Fruit fly (Drosophila melanogaster): Measurements from ENCODE around the gene CG5273.

Gene CG5273

DNA sequence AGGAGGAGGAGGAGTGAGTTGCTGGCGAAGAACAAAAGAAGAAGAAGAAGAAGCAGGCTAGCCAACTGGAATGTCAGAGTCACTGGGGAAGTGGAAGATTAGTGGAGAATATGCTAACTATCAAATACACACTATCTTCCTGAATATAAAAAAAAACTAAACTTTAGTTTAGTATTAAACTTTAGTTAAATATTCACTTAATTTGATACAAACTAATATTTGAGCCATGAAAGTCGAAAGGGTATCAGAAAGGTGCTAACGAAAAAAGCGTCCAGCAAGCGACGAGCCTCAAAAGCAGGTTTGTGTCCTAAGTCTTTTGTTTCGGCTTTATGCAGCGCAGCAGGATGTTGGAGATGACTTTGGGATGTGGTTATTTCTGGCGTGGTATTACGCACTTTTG lies 15.8 kb downstream of the CG5273 start (continued):
- TF ChIP-seq Hr39 (GFP tag; optimal IDR thresholded peaks at IDR 0.05) (peak; percentile 62), achi (GFP tag; optimal IDR thresholded peaks at IDR 0.05) (peak; percentile 72), CG10631 (GFP tag; optimal IDR thresholded peaks at IDR 0.05) (peak; percentile 81), esn (GFP tag; optimal IDR thresholded peaks at IDR 0.05) (peak; percentile 84), Blimp-1 (GFP tag; optimal IDR thresholded peaks at IDR 0.05) (peak; percentile 50), Lpt (GFP tag; optimal IDR thresholded peaks at IDR 0.05) (peak; percentile 57), Eip75B (GFP tag; optimal IDR thresholded peaks at IDR 0.05) (peak; percentile 81), CG9139 (GFP tag; optimal IDR thresholded peaks at IDR 0.05) (peak; percentile 65), ss (GFP tag; optimal IDR thresholded peaks at IDR 0.05) (peak; percentile 76 to 77), CG11294 (GFP tag; IDR thresholded peaks at IDR 0.05) (peak; percentile 30; the same call in 1 of the 2 replicates), Ets21C (GFP tag; optimal IDR thresholded peaks at IDR 0.05) (peak; percentile 44), salr (GFP tag; optimal IDR thresholded peaks at IDR 0.05) (peak; percentile 40 to 45), CG3032 (tag; optimal IDR thresholded peaks at IDR 0.05) (peak; percentile 76), lz (GFP tag; optimal IDR thresholded peaks at IDR 0.05) (peak; percentile 79), CG1621 (tag; optimal IDR thresholded peaks at IDR 0.05) (peak; percentile 57), CG6163 (GFP tag; IDR thresholded peaks at IDR 0.05) (peak; percentile 82)

DNA sequence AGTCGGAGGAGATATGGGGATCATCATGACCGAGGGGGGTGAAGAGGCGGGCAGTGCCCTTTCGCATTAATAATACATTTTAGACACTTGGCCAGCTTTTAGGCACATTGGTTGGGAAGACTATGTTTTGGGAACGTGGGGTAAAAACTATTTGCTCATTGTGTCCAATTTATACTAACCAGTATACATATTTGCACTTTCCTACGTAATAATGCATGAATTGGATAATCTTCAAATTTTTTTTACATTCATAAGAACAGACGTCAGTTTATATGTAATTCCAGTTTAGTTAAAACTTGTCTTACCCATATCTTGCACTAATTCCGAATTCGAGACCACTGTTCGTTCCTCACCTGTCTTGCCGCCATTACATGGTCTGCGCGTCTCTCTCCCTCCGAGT lies 19.9 kb downstream of the CG5273 start:
- TF ChIP-seq CG8119 (GFP tag; IDR thresholded peaks at IDR 0.05) (peak; percentile 72), Smox (GFP tag; optimal IDR thresholded peaks at IDR 0.05) (peak; percentile 71), CG15336 (GFP tag; IDR thresholded peaks at IDR 0.05) (peak; percentile 47; the same call in 1 of the 2 replicates), fd59A (GFP tag; optimal IDR thresholded peaks at IDR 0.05) (peak; percentile 45), Ets96B (tag; optimal IDR thresholded peaks at IDR 0.05) (peak; percentile 51), OdsH (GFP tag; optimal IDR thresholded peaks at IDR 0.05) (peak; percentile 56), esn (GFP tag; optimal IDR thresholded peaks at IDR 0.05) (peak; percentile 65), Gug (GFP tag; IDR thresholded peaks at IDR 0.05) (no peak), Blimp-1 (GFP tag; optimal IDR thresholded peaks at IDR 0.05) (no peak), CG11902 (GFP tag; optimal IDR thresholded peaks at IDR 0.05) (peak; percentile 2), CG6854 (GFP tag; optimal IDR thresholded peaks at IDR 0.05) (peak; percentile 3), CG7368 (GFP tag; optimal IDR thresholded peaks at IDR 0.05) (peak; percentile 58), CG6808 (GFP tag; optimal IDR thresholded peaks at IDR 0.05) (peak; percentile 60), Eip75B (GFP tag; optimal IDR thresholded peaks at IDR 0.05) (peak; percentile 42), dac (GFP tag; optimal IDR thresholded peaks at IDR 0.05) (peak; percentile 12), Met (GFP tag; optimal IDR thresholded peaks at IDR 0.05) (peak; percentile 68), spab (GFP tag; optimal IDR thresholded peaks at IDR 0.05) (peak; percentile 38), CG11294 (GFP tag; IDR thresholded peaks at IDR 0.05) (no peak), Hr39 (GFP tag; optimal IDR thresholded peaks at IDR 0.05) (peak; percentile 57), CG3032 (tag; optimal IDR thresholded peaks at IDR 0.05) (peak; percentile 45), Eip78C (GFP tag) (peak; percentile 83), CG9139 (GFP tag; optimal IDR thresholded peaks at IDR 0.05) (no peak), CG6792 (GFP tag; optimal IDR thresholded peaks at IDR 0.05) (peak; percentile 65), ss (GFP tag; optimal IDR thresholded peaks at IDR 0.05) (peak; percentile 63 to 69), dsx (GFP tag; optimal IDR thresholded peaks at IDR 0.05; ENCODE audit: poor library complexity, severe bottlenecking) (peak; percentile 47), CG34406 (GFP tag; optimal IDR thresholded peaks at IDR 0.05) (peak; percentile 55), Lpt (GFP tag; optimal IDR thresholded peaks at IDR 0.05) (peak; percentile 60), net (GFP tag; optimal IDR thresholded peaks at IDR 0.05) (peak; percentile 51), lz (GFP tag; optimal IDR thresholded peaks at IDR 0.05) (peak; percentile 60), CG6163 (GFP tag; IDR thresholded peaks at IDR 0.05) (no peak), CG10631 (GFP tag; optimal IDR thresholded peaks at IDR 0.05) (peak; percentile 60), CG8632 (GFP tag; optimal IDR thresholded peaks at IDR 0.05) (peak; percentile 48), CG11762 (GFP tag; optimal IDR thresholded peaks at IDR 0.05; ENCODE audit: insufficient read depth) (peak; percentile 36), fd85E (GFP tag; optimal IDR thresholded peaks at IDR 0.05) (no peak), Ets21C (GFP tag; optimal IDR thresholded peaks at IDR 0.05) (peak; percentile 43), pdm3 (GFP tag; optimal IDR thresholded peaks at IDR 0.05) (peak; percentile 61), CG4318 (GFP tag; optimal IDR thresholded peaks at IDR 0.05) (peak; percentile 36), CG3919 (GFP tag; optimal IDR thresholded peaks at IDR 0.05) (peak; percentile 54), Sox102F (GFP tag; optimal IDR thresholded peaks at IDR 0.05) (peak; percentile 64), vri (GFP tag; optimal IDR thresholded peaks at IDR 0.05) (peak; percentile 52), acj6 (GFP tag; optimal IDR thresholded peaks at IDR 0.05) (peak; percentile 61), CG31627 (GFP tag; optimal IDR thresholded peaks at IDR 0.05) (peak; percentile 59), salr (GFP tag; optimal IDR thresholded peaks at IDR 0.05) (peak in 1 of 2 experiments; percentile 25), CG16779 (tag; optimal IDR thresholded peaks at IDR 0.05) (peak; percentile 20), eg (GFP tag; IDR thresholded peaks at IDR 0.05) (peak; percentile 31; the same call in 1 of the 3 replicates)
